Worm (Caenorhabditis elegans): ENCODE results near the gene D1005.6.

Gene D1005.6

DNA sequence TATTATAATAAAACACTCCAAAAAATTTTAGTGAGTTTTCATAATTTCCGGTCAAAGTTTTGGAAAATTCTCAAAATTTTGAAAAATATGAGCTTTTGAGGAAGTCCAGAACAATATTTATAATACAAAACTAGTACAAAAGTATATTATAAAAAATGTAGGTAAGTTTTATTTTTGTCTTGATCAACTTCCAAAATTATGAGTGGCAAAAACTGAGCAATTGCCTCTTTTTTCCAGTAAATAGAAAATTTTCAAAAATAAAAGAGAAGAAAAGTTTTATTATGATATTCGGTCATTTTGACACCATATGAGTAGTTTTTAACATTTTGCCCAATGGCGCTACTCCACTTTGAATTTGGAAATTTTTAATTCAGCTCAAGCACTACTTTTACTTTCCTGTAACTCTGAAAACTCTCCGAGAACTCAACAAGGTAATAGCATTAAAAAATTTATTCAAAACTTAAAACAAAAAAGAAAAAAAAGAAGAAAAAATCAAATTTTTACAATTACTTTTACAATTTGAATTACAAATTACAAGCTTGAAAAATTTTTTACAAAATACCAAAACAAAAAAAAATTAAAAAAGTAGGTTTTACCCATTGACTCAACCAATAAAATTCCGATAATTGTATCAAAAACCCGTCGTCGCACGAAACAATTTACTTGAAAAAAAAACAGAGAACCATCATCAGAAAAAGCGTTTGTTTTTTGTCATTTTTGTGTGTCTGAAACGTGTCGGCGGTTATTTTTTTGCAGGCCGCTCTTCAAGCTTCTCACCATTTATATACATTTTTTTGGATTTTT lies 39.3 kb upstream of the D1005.6 start (continued):
- peak; percentile 85 for TF ChIP-seq cebp-1 (GFP tag; IDR thresholded peaks at IDR 0.05)
- TF ChIP-seq cebp-1 (tag; optimal IDR thresholded peaks at IDR 0.05), result peak; percentile 86
- no peak for TF ChIP-seq sea-2 (GFP tag; IDR thresholded peaks at IDR 0.05)
- TF ChIP-seq ceh-79 (tag; optimal IDR thresholded peaks at IDR 0.05), result no peak
- TF ChIP-seq dpl-1 (GFP tag; optimal IDR thresholded peaks at IDR 0.05), result no peak
- TF ChIP-seq lsy-27 (tag; optimal IDR thresholded peaks at IDR 0.05; ENCODE audit: borderline replicate concordance, insufficient read depth), result no peak
- TF ChIP-seq lir-1 (GFP tag; conservative IDR thresholded peaks at IDR 0.05), result peak; percentile 47; the same call in 1 of the 2 replicates
- TF ChIP-seq tbx-9 (tag; optimal IDR thresholded peaks at IDR 0.05; ENCODE audit: borderline replicate concordance), result no peak
- TF ChIP-seq fkh-3 (tag; optimal IDR thresholded peaks at IDR 0.05), result peak; percentile 29
- TF ChIP-seq nfya-1 (tag; optimal IDR thresholded peaks at IDR 0.05; ENCODE audit: borderline replicate concordance, insufficient read depth), result no peak
- TF ChIP-seq F39B2.1 (GFP tag; IDR thresholded peaks at IDR 0.05), result no peak
- no peak for TF ChIP-seq unc-130 (GFP tag; optimal IDR thresholded peaks at IDR 0.05)
- TF ChIP-seq D2030.7 (GFP tag; IDR thresholded peaks at IDR 0.05), result no peak
- no peak for TF ChIP-seq attf-6 (GFP tag; IDR thresholded peaks at IDR 0.05)
- TF ChIP-seq ceh-91 (GFP tag; IDR thresholded peaks at IDR 0.05), result peak; percentile 39; the same call in 1 of the 2 replicates
- no peak for TF ChIP-seq pha-4 (tag; optimal IDR thresholded peaks at IDR 0.05)
- no peak for TF ChIP-seq snpc-1.1 (tag; optimal IDR thresholded peaks at IDR 0.05; ENCODE audit: insufficient read depth)
- no peak for TF ChIP-seq lin-54 (GFP tag; optimal IDR thresholded peaks at IDR 0.05)
- peak; percentile 73 for TF ChIP-seq gei-17 (GFP tag; optimal IDR thresholded peaks at IDR 0.05)
- peak; percentile 74 for TF ChIP-seq B0035.1 (tag; optimal IDR thresholded peaks at IDR 0.05)
- TF ChIP-seq hmg-1.2 (GFP tag; IDR thresholded peaks at IDR 0.05), result peak; percentile 40
- TF ChIP-seq Y67H2A.10 (GFP tag; conservative IDR thresholded peaks at IDR 0.05), result peak; percentile 92
- no peak for TF ChIP-seq somi-1 (GFP tag; optimal IDR thresholded peaks at IDR 0.05)
- no peak for TF ChIP-seq madf-8 (GFP tag; conservative IDR thresholded peaks at IDR 0.05)
- TF ChIP-seq ztf-22 (GFP tag; optimal IDR thresholded peaks at IDR 0.05), result peak; percentile 26
- TF ChIP-seq him-1 (tag; optimal IDR thresholded peaks at IDR 0.05), result no peak
- TF ChIP-seq snpc-4 (GFP tag; optimal IDR thresholded peaks at IDR 0.05), result no peak
- no peak for TF ChIP-seq snpc-4 (tag; optimal IDR thresholded peaks at IDR 0.05)
- no peak for TF ChIP-seq ceh-58 (GFP tag; IDR thresholded peaks at IDR 0.05)
- peak; percentile 64; the same call in 1 of the 2 replicates for TF ChIP-seq ceh-100 (GFP tag; IDR thresholded peaks at IDR 0.05)
- peak; percentile 8; the same call in 1 of the 2 replicates for TF ChIP-seq egl-44 (GFP tag; IDR thresholded peaks at IDR 0.05)
- TF ChIP-seq efl-1 (GFP tag; optimal IDR thresholded peaks at IDR 0.05), result no peak
- no peak for TF ChIP-seq xnd-1 (tag; optimal IDR thresholded peaks at IDR 0.05)
- no peak for TF ChIP-seq rec-8 (tag; optimal IDR thresholded peaks at IDR 0.05)
- no peak for TF ChIP-seq F37B4.10 (GFP tag; IDR thresholded peaks at IDR 0.05)
- TF ChIP-seq atf-7 (tag; optimal IDR thresholded peaks at IDR 0.05), result peak; percentile 82
- TF ChIP-seq attf-3 (GFP tag; conservative IDR thresholded peaks at IDR 0.05), result peak; percentile 57
- TF ChIP-seq C17E4.6 (GFP tag; IDR thresholded peaks at IDR 0.05), result peak; percentile 78
- TF ChIP-seq chd-7 (tag; optimal IDR thresholded peaks at IDR 0.05), result peak; percentile 68
- TF ChIP-seq F33H1.4 (GFP tag; IDR thresholded peaks at IDR 0.05), result 0 out of 2 replicates have a peak, but pooled peaks have one; percentile 5
- TF ChIP-seq dox-1 (GFP tag; IDR thresholded peaks at IDR 0.05), result 0 out of 2 replicates have a peak, but pooled peaks have one; percentile 34
- TF ChIP-seq ztf-3 (GFP tag; optimal IDR thresholded peaks at IDR 0.05), result peak; percentile 80
- TF ChIP-seq akir-1 (GFP tag; optimal IDR thresholded peaks at IDR 0.05), result no peak
- peak; percentile 76 for TF ChIP-seq F52B5.7 (tag; optimal IDR thresholded peaks at IDR 0.05)
- no peak for TF ChIP-seq ccch-3 (GFP tag; optimal IDR thresholded peaks at IDR 0.05)
- TF ChIP-seq lin-40 (tag; optimal IDR thresholded peaks at IDR 0.05), result no peak
- TF ChIP-seq mxl-1 (tag; optimal IDR thresholded peaks at IDR 0.05), result no peak
